Fruit fly (Drosophila melanogaster) S2 (cell line): Measurements from ENCODE around the gene Ir94e.
A peak's percentile ranks its signal among the peaks of the same experiment; 100 is the strongest.

Source experiments
- CG8478 ChIP-seq: fragments of >200 bp; optimal IDR thresholded peaks from 2 replicates; lab custom pipeline; 2018
- CTCF ChIP-seq, 2 experiments: fragments of >200 bp; optimal IDR thresholded peaks; 2 replicates each; lab custom pipeline; 2018

Ir94e gene

dm6 chr3R:23383723-23384122 lies 21.6 kb upstream of the Ir94e start:
- TF ChIP-seq CTCF (optimal IDR thresholded peaks at IDR 0.05; lab: Kevin White, UChicago): no peak
- TF ChIP-seq CG8478: no peak

- TF ChIP-seq CG8478 (no peak), CTCF (optimal IDR thresholded peaks at IDR 0.05; lab: Kevin White, UChicago) (no peak)
These were observed 20.6 kb upstream of the Ir94e start, which contains the start of gene CG4393 for dm6 chr3R:23384591-23385260. TSS of gene CG4393 (minus strand) at chr3R:23384777.

dm6 chr3R:23386021-23386457 lies 19.3 kb upstream of the Ir94e start:
- no peak for TF ChIP-seq CG8478
- no peak for TF ChIP-seq CTCF (optimal IDR thresholded peaks at IDR 0.05; lab: Kevin White, UChicago)

- no peak for TF ChIP-seq CG8478
- TF ChIP-seq CTCF (optimal IDR thresholded peaks at IDR 0.05; lab: Kevin White, UChicago): no peak
These were observed 18.4 kb upstream of the Ir94e start for dm6 chr3R:23386907-23387306.

- no peak for TF ChIP-seq CTCF (optimal IDR thresholded peaks at IDR 0.05; lab: Kevin White, UChicago)
- TF ChIP-seq CG8478: no peak
These were observed 16.5 kb upstream of the Ir94e start, which contains the start of gene CG31515 for dm6 chr3R:23388798-23389197. TSS of gene CG31515 (minus strand) at chr3R:23388898.

- TF ChIP-seq CG8478 (no peak), CTCF (optimal IDR thresholded peaks at IDR 0.05; lab: Kevin White, UChicago) (no peak)
These were observed 14.5 kb upstream of the Ir94e start for dm6 chr3R:23390769-23391309.

- TF ChIP-seq CTCF (optimal IDR thresholded peaks at IDR 0.05; lab: Kevin White, UChicago) (no peak), CG8478 (no peak)
These were observed 13.1 kb upstream of the Ir94e start for dm6 chr3R:23392235-23392634.

- TF ChIP-seq CG8478: no peak
- no peak for TF ChIP-seq CTCF (optimal IDR thresholded peaks at IDR 0.05; lab: Kevin White, UChicago)
These were observed 11.8 kb upstream of the Ir94e start for dm6 chr3R:23393507-23393906.

- TF ChIP-seq CG8478 (no peak), CTCF (optimal IDR thresholded peaks at IDR 0.05; lab: Kevin White, UChicago) (no peak)
These were observed 9.6 kb upstream of the Ir94e start for dm6 chr3R:23395720-23396119.

- TF ChIP-seq CTCF (optimal IDR thresholded peaks at IDR 0.05; lab: Kevin White, UChicago): peak; percentile 69 to 73
- no peak for TF ChIP-seq CG8478
These were observed 8.6 kb upstream of the Ir94e start for dm6 chr3R:23396548-23397294.

- no peak for TF ChIP-seq CTCF (optimal IDR thresholded peaks at IDR 0.05; lab: Kevin White, UChicago)
- TF ChIP-seq CG8478: no peak
These were observed 6.3 kb upstream of the Ir94e start for dm6 chr3R:23398979-23399378.

- TF ChIP-seq CTCF (optimal IDR thresholded peaks at IDR 0.05; lab: Kevin White, UChicago) (no peak), CG8478 (no peak)
These were observed 5.6 kb upstream of the Ir94e start for dm6 chr3R:23399679-23400078.

dm6 chr3R:23401519-23401918 lies 3.8 kb upstream of the Ir94e start:
- TF ChIP-seq CTCF (optimal IDR thresholded peaks at IDR 0.05; lab: Kevin White, UChicago) (no peak), CG8478 (no peak)

- TF ChIP-seq CTCF (optimal IDR thresholded peaks at IDR 0.05; lab: Kevin White, UChicago) (no peak), CG8478 (no peak)
These were observed 2.8 kb upstream of the Ir94e start, which contains the start of gene Ir94d for dm6 chr3R:23402508-23402907. TSS of gene Ir94d (plus strand) at chr3R:23402808.

dm6 chr3R:23403628-23404027 lies 1.7 kb upstream of the Ir94e start, which contains the start of gene CG17380:
TSS of gene CG17380 (minus strand) at chr3R:23403728.
- TF ChIP-seq CTCF (optimal IDR thresholded peaks at IDR 0.05; lab: Kevin White, UChicago): no peak
- no peak for TF ChIP-seq CG8478

dm6 chr3R:23407880-23408279 lies 2.6 kb downstream of the Ir94e start:
- TF ChIP-seq CTCF (optimal IDR thresholded peaks at IDR 0.05; lab: Kevin White, UChicago): no peak
- TF ChIP-seq CG8478: no peak
